Worm (Caenorhabditis elegans): Measurements from ENCODE around the gene cyp-13A3.

cyp-13A3 gene

DNA sequence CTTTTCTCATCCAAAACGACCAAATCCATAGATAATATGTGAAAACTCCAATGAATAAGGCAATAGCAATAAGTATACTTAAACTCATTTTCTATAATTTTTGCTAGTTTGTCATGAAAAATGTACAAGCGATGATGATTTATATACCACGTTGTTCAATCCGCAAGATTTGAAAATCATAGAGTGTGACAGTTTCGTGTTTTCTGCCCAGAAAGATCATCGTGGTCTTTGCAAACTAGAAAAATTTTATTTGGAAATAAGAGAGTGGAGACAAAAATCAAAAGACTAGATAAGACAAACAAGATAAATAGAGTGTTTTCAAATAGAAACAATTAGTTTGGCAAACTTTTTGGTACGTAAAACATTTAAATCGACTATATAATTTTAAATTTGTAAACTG is at the start of gene cyp-13A3:
Gene cyp-13A3 (minus strand): TSS at position 101 of the 400 bp plus-strand sequence.
- TF ChIP-seq sdc-2 (tag; optimal IDR thresholded peaks at IDR 0.05), result no peak
- TF ChIP-seq mec-3 (tag; optimal IDR thresholded peaks at IDR 0.05; ENCODE audit: borderline replicate concordance), result no peak
- TF ChIP-seq tbx-2 (tag; optimal IDR thresholded peaks at IDR 0.05), result no peak
- TF ChIP-seq unc-86 (tag; optimal IDR thresholded peaks at IDR 0.05), result no peak
- no peak for TF ChIP-seq nfya-1 (tag; optimal IDR thresholded peaks at IDR 0.05)
- TF ChIP-seq npax-4 (tag; optimal IDR thresholded peaks at IDR 0.05), result no peak
- no peak for TF ChIP-seq ets-4 (tag; optimal IDR thresholded peaks at IDR 0.05)
- no peak for TF ChIP-seq dmd-4 (tag; optimal IDR thresholded peaks at IDR 0.05; ENCODE audit: borderline replicate concordance)
- TF ChIP-seq hlh-15 (tag; optimal IDR thresholded peaks at IDR 0.05), result no peak
- TF ChIP-seq ztf-16 (tag; optimal IDR thresholded peaks at IDR 0.05), result no peak
- TF ChIP-seq ceh-18 (tag; optimal IDR thresholded peaks at IDR 0.05), result no peak
- no peak for TF ChIP-seq ceh-45 (GFP tag; IDR thresholded peaks at IDR 0.05)
- no peak for TF ChIP-seq sox-4 (tag; optimal IDR thresholded peaks at IDR 0.05)
- TF ChIP-seq lin-11 (tag; optimal IDR thresholded peaks at IDR 0.05), result no peak
- TF ChIP-seq ttx-3 (tag; optimal IDR thresholded peaks at IDR 0.05), result no peak

DNA sequence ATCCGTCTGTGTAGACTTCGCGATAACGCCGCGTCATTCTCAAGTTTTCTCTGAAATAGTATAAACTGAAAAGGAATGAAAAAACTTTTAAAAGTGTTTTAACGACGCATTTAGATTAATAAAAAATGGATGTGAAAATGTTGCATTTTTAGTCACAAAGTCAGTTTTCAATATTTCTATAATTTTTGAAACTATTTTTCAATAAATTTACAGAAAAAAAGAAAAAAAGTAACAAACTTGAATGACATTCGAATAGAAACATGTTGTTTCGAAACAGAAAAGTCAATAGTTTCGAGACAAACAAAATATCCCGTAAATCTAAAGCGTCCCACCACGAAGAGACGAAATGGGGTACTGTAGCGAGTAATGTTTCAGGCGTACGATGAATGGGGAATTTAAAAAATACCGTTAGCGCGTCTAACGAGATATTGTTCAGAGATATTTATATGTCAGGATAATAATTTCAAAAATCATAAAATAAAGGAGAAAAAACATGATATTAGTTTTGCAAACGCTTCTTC is 48.9 kb upstream of the cyp-13A3 start, which contains the start of gene rnh-1.2:
Gene rnh-1.2 (minus strand): TSS at position 51 of the 521 bp plus-strand sequence.
- no peak for TF ChIP-seq Y22D7AL.16 (tag; optimal IDR thresholded peaks at IDR 0.05)
- TF ChIP-seq ceh-31 (tag; optimal IDR thresholded peaks at IDR 0.05), result no peak
- no peak for TF ChIP-seq ceh-48 (tag; optimal IDR thresholded peaks at IDR 0.05)
- no peak for TF ChIP-seq ceh-30 (tag; optimal IDR thresholded peaks at IDR 0.05)
- no peak for TF ChIP-seq hlh-8 (tag; optimal IDR thresholded peaks at IDR 0.05)
- TF ChIP-seq pros-1 (tag; optimal IDR thresholded peaks at IDR 0.05), result no peak
- no peak for TF ChIP-seq pha-2 (tag; optimal IDR thresholded peaks at IDR 0.05)
- no peak for TF ChIP-seq hlh-30 (tag; optimal IDR thresholded peaks at IDR 0.05; ENCODE audit: insufficient read depth)
- no peak for TF ChIP-seq nfya-1 (tag; optimal IDR thresholded peaks at IDR 0.05)
- no peak for TF ChIP-seq ceh-9 (tag; optimal IDR thresholded peaks at IDR 0.05)
- no peak for TF ChIP-seq madf-2 (tag; optimal IDR thresholded peaks at IDR 0.05)
- no peak for TF ChIP-seq C38D4.7 (GFP tag; optimal IDR thresholded peaks at IDR 0.05)
- no peak for TF ChIP-seq rnt-1 (tag; optimal IDR thresholded peaks at IDR 0.05)

DNA sequence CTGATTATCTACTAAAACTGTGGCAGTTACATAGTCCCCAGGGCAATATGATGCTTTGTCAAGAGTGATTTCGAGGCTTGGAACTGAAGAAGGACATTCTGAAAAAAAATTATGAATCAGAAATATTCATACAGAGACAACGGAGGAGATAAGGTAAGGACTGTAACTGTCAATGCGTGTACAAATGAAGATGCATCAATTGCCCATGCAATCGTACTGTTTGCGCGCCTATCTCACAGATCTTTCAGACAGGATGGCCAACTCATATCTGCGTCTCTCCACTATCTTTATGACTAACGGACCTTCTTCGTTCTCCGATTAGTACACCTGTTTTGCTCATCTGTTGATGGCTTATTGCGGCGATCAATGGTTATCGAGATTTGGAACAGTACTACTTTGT is 47.2 kb upstream of the cyp-13A3 start, which contains the start of gene ZK938.11:
Gene ZK938.11 (minus strand): TSS at position 101 of the 400 bp plus-strand sequence.
- no peak for TF ChIP-seq unc-42 (tag; optimal IDR thresholded peaks at IDR 0.05)
- TF ChIP-seq ref-2 (tag; optimal IDR thresholded peaks at IDR 0.05), result no peak

DNA sequence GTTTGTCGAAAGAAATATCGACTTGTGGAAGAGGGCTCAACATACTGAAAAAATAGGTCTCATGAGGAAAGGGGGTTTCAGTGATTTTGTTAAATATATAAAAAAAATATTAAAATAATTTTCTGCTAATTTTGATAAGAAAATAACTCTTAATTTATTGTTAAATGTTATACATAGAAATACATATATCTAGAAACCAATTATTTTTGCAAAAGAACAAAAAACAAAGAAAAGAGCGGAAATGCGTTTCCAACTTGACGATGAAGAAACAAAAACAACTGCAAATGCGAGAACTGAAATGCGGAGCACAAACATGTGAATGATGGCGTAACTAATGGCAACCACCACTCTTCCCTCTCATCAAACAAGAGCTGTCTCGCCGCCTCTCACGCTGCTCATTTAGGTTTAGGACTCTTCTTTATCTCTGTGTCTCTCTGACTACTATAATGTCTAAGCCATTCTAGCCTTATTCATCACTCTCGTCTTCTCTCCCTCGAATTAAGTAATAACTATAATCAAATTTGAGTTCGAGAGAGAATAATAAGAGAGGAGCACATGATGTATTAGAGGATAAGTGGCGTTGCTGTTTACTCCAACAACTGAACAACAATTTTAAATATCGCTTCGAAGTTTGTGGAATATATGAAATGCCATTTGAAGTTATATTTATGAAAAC is 45.3 kb upstream of the cyp-13A3 start, which contains the start of gene arrd-4:
Gene arrd-4 (minus strand): TSS at position 51 of the 676 bp plus-strand sequence.
- TF ChIP-seq ceh-14 (tag; optimal IDR thresholded peaks at IDR 0.05) (peak; percentile 40), unc-42 (tag; optimal IDR thresholded peaks at IDR 0.05) (peak; percentile 91), nfya-1 (tag; optimal IDR thresholded peaks at IDR 0.05) (peak; percentile 9), ceh-30 (tag; optimal IDR thresholded peaks at IDR 0.05) (no peak), ceh-9 (tag; optimal IDR thresholded peaks at IDR 0.05) (no peak)

DNA sequence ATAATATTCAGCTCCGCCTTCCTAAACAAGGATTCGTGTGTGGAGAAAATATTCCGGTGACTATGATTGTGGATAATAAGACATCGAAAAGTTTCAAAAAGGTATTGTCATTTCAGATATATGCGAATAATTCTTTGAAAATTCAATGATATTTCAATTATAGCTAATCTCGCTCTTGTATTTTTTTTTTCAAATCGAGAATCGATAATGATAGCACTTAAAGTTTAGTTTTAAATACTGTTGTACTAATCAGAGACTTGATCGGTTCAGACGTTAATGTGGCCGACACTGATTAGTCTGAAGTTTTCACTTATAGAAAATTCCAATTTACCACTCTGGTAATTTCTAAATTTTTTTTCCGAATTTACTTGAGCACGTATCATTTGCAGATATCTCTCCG is 42.9 kb upstream of the cyp-13A3 start:
- TF ChIP-seq hlh-6 (tag; optimal IDR thresholded peaks at IDR 0.05), result no peak
- no peak for TF ChIP-seq sdc-2 (tag; optimal IDR thresholded peaks at IDR 0.05)
- no peak for TF ChIP-seq C38D4.7 (GFP tag; optimal IDR thresholded peaks at IDR 0.05)
- TF ChIP-seq nfya-1 (tag; optimal IDR thresholded peaks at IDR 0.05), result no peak
- TF ChIP-seq lim-6 (tag; optimal IDR thresholded peaks at IDR 0.05), result no peak
- no peak for TF ChIP-seq unc-3 (GFP tag; conservative IDR thresholded peaks at IDR 0.05)
- no peak for TF ChIP-seq unc-3 (tag; optimal IDR thresholded peaks at IDR 0.05)
- TF ChIP-seq hlh-30 (tag; optimal IDR thresholded peaks at IDR 0.05; ENCODE audit: insufficient read depth), result no peak
- TF ChIP-seq dve-1 (tag; optimal IDR thresholded peaks at IDR 0.05), result no peak
- no peak for TF ChIP-seq ref-2 (tag; optimal IDR thresholded peaks at IDR 0.05)
- TF ChIP-seq K09A11.1 (tag; optimal IDR thresholded peaks at IDR 0.05; ENCODE audit: insufficient read depth), result no peak
